Worm (Caenorhabditis elegans) whole organism, late embryonic: ENCODE results near the gene Y37H2A.11.

ENCODE experiments used
- C08G9.2 ChIP-seq: sonication (generic microtip); optimal IDR thresholded peaks from 2 replicates; lab custom pipeline; 2016; ENCODE audit warnings: mild to moderate bottlenecking, missing genetic modification characterization, moderate library complexity, missing compliant biosample characterization
- F13H6.1 ChIP-seq: sonication (generic microtip); optimal IDR thresholded peaks from 2 replicates; lab custom pipeline; 2016; ENCODE audit warnings: missing genetic modification characterization, missing compliant biosample characterization
- T23F11.4 ChIP-seq: fragments of 200-800 bp; sonication (Bioruptor generic); optimal IDR thresholded peaks from 2 replicates; lab custom pipeline; 2018; ENCODE audit warnings: mild to moderate bottlenecking, missing genetic modification characterization, missing compliant biosample characterization
- ceh-14 ChIP-seq: sonication (generic microtip); optimal IDR thresholded peaks from 2 replicates; lab custom pipeline; 2016; ENCODE audit warnings: missing genotype, missing genetic modification characterization, missing compliant biosample characterization
- ceh-18 ChIP-seq: sonication (generic microtip); optimal IDR thresholded peaks from 2 replicates; lab custom pipeline; 2016; ENCODE audit warnings: missing genetic modification characterization, missing compliant biosample characterization
- ceh-19 ChIP-seq: fragments of 200-800 bp; sonication (Bioruptor generic); optimal IDR thresholded peaks from 2 replicates; lab custom pipeline; 2018; ENCODE audit warnings: mild to moderate bottlenecking, missing genetic modification characterization, missing compliant biosample characterization
- ceh-2 ChIP-seq: sonication (generic microtip); optimal IDR thresholded peaks from 2 replicates; lab custom pipeline; 2016; ENCODE audit warnings: missing genotype, missing genetic modification characterization, missing compliant biosample characterization
- ceh-24 ChIP-seq: sonication (generic microtip); optimal IDR thresholded peaks from 2 replicates; lab custom pipeline; 2016; ENCODE audit warnings: mild to moderate bottlenecking, missing genetic modification characterization, missing compliant biosample characterization
- ceh-30 ChIP-seq: fragments of 150-350 bp; optimal IDR thresholded peaks from 2 replicates; lab custom pipeline; 2014; ENCODE audit warnings: missing biosample characterization, missing genetic modification characterization
- ceh-31 ChIP-seq: sonication (generic microtip); optimal IDR thresholded peaks from 2 replicates; lab custom pipeline; 2016; ENCODE audit warnings: missing genetic modification characterization, missing compliant biosample characterization
- ceh-45 ChIP-seq: fragments of 200-800 bp; sonication (Bioruptor generic); IDR thresholded peaks from 2 replicates; pipeline ENCODE4 v1.3.6; 2022; ENCODE audit warnings: missing genetic modification reagents, missing genetic modification characterization, missing compliant biosample characterization
- ceh-48 ChIP-seq: sonication (generic microtip); optimal IDR thresholded peaks from 2 replicates; lab custom pipeline; 2016; ENCODE audit warnings: missing genetic modification characterization, inconsistent platforms, missing compliant biosample characterization
- ceh-6 ChIP-seq: fragments of 200-800 bp; sonication (Bioruptor generic); optimal IDR thresholded peaks from 2 replicates; lab custom pipeline; 2018; ENCODE audit warnings: mild to moderate bottlenecking, missing genetic modification characterization, missing compliant biosample characterization
- elt-2 ChIP-seq: sonication (generic microtip); optimal IDR thresholded peaks from 2 replicates; lab custom pipeline; 2016; ENCODE audit warnings: missing genetic modification reagents, missing genetic modification characterization, missing compliant biosample characterization
- elt-4 ChIP-seq: sonication (generic microtip); optimal IDR thresholded peaks from 2 replicates; lab custom pipeline; 2016; ENCODE audit warnings: missing genetic modification characterization, missing compliant biosample characterization
- ets-4 ChIP-seq: sonication (generic microtip); optimal IDR thresholded peaks from 2 replicates; lab custom pipeline; 2016; ENCODE audit warnings: missing genetic modification characterization, missing compliant biosample characterization
- eyg-1 ChIP-seq: sonication (generic microtip); optimal IDR thresholded peaks from 2 replicates; lab custom pipeline; 2016; ENCODE audit warnings: missing genotype, missing genetic modification characterization, missing compliant biosample characterization
- fkh-10 ChIP-seq: fragments of 150-350 bp; optimal IDR thresholded peaks from 2 replicates; lab custom pipeline; 2014; ENCODE audit warnings: missing biosample characterization, missing genetic modification reagents, missing genetic modification characterization
- hlh-15 ChIP-seq: sonication (generic microtip); optimal IDR thresholded peaks from 2 replicates; lab custom pipeline; 2016; ENCODE audit warnings: missing genetic modification characterization, missing compliant biosample characterization
- hlh-30 ChIP-seq: sonication (generic microtip); optimal IDR thresholded peaks from 2 replicates; lab custom pipeline; 2017; ENCODE audit warnings: antibody characterized with exemption, missing genetic modification characterization, missing compliant biosample characterization; ENCODE audit not compliant: insufficient read depth
- hlh-8 ChIP-seq: sonication (generic microtip); optimal IDR thresholded peaks from 2 replicates; lab custom pipeline; 2016; ENCODE audit warnings: missing genotype, missing genetic modification characterization, missing compliant biosample characterization
- lim-6 ChIP-seq: sonication (generic microtip); optimal IDR thresholded peaks from 2 replicates; lab custom pipeline; 2016; ENCODE audit warnings: missing genetic modification characterization, missing compliant biosample characterization
- lin-11 ChIP-seq: fragments of 200-800 bp; sonication (Bioruptor generic); optimal IDR thresholded peaks from 2 replicates; lab custom pipeline; 2018; ENCODE audit warnings: mild to moderate bottlenecking, missing genetic modification characterization, missing compliant biosample characterization
- madf-2 ChIP-seq: sonication (generic microtip); optimal IDR thresholded peaks from 2 replicates; lab custom pipeline; 2017; ENCODE audit warnings: missing genetic modification characterization, missing compliant biosample characterization
- nhr-11 ChIP-seq: fragments of 150-350 bp; optimal IDR thresholded peaks from 2 replicates; lab custom pipeline; 2014; ENCODE audit warnings: missing biosample characterization, missing genetic modification characterization
- odd-2 ChIP-seq: sonication (generic microtip); optimal IDR thresholded peaks from 2 replicates; lab custom pipeline; 2017; ENCODE audit warnings: antibody characterized with exemption, mild to moderate bottlenecking, missing genetic modification characterization, missing compliant biosample characterization
- pag-3 ChIP-seq: sonication (generic microtip); optimal IDR thresholded peaks from 2 replicates; lab custom pipeline; 2016; ENCODE audit warnings: missing compliant biosample characterization, missing genetic modification characterization, borderline replicate concordance
- pat-9 ChIP-seq: fragments of 200-800 bp; sonication (Bioruptor generic); optimal IDR thresholded peaks from 2 replicates; lab custom pipeline; 2018; ENCODE audit warnings: mild to moderate bottlenecking, missing genetic modification characterization, moderate library complexity, missing compliant biosample characterization
- pax-1 ChIP-seq: fragments of 150-350 bp; optimal IDR thresholded peaks from 2 replicates; lab custom pipeline; 2014; ENCODE audit warnings: missing biosample characterization, missing genetic modification characterization
- pqm-1 ChIP-seq: sonication (generic microtip); optimal IDR thresholded peaks from 2 replicates; lab custom pipeline; 2016; ENCODE audit warnings: missing genetic modification characterization, missing compliant biosample characterization
- pros-1 ChIP-seq: fragments of 150-350 bp; optimal IDR thresholded peaks from 2 replicates; lab custom pipeline; 2014; ENCODE audit warnings: missing biosample characterization, missing genetic modification reagents, missing genetic modification characterization
- sdc-2 ChIP-seq: sonication (generic microtip); optimal IDR thresholded peaks from 2 replicates; lab custom pipeline; 2016; ENCODE audit warnings: missing genotype, missing genetic modification characterization, missing compliant biosample characterization
- sox-4 ChIP-seq: sonication (generic microtip); optimal IDR thresholded peaks from 2 replicates; lab custom pipeline; 2017; ENCODE audit warnings: mild to moderate bottlenecking, missing genetic modification characterization, inconsistent platforms, missing compliant biosample characterization
- syd-9 ChIP-seq: sonication (generic microtip); optimal IDR thresholded peaks from 2 replicates; lab custom pipeline; 2016; ENCODE audit warnings: mild to moderate bottlenecking, missing genetic modification characterization, moderate library complexity, missing compliant biosample characterization
- tbx-7 ChIP-seq: sonication (generic microtip); optimal IDR thresholded peaks from 2 replicates; lab custom pipeline; 2016; ENCODE audit warnings: missing genotype, missing genetic modification characterization, missing compliant biosample characterization
- ttx-3 ChIP-seq: sonication (generic microtip); optimal IDR thresholded peaks from 2 replicates; lab custom pipeline; 2016; ENCODE audit warnings: missing genetic modification reagents, missing genetic modification characterization, missing compliant biosample characterization

Y37H2A.11 gene

ce11 chrV:18188328-18188727 lies 47.1 kb downstream of the Y37H2A.11 start, which contains the start of gene clec-245:
TSS of gene clec-245 (minus strand) at chrV:18188428.
- TF ChIP-seq sdc-2 (tag; lab: Kevin White, UChicago) (no peak), ttx-3 (tag; lab: Kevin White, UChicago) (no peak), ceh-19 (GFP tag; lab: Kevin White, UChicago) (no peak), lim-6 (tag; lab: Kevin White, UChicago) (no peak), pax-1 (tag; lab: Kevin White, UChicago) (no peak), pag-3 (no peak), pros-1 (tag; lab: Kevin White, UChicago) (no peak), fkh-10 (GFP tag; lab: Kevin White, UChicago) (no peak), F13H6.1 (no peak), hlh-15 (tag; lab: Kevin White, UChicago) (no peak), nhr-11 (tag; lab: Kevin White, UChicago) (no peak), ceh-48 (tag; lab: Kevin White, UChicago) (no peak), pqm-1 (tag; lab: Kevin White, UChicago) (no peak), ceh-24 (tag; lab: Kevin White, UChicago) (no peak), eyg-1 (tag; lab: Kevin White, UChicago) (no peak), ceh-6 (GFP tag; lab: Kevin White, UChicago) (no peak), ceh-18 (tag; lab: Kevin White, UChicago) (no peak)

- TF ChIP-seq ceh-30 (tag; lab: Kevin White, UChicago) (no peak), hlh-30 (tag; lab: Kevin White, UChicago) (no peak), lin-11 (no peak), pat-9 (tag; lab: Kevin White, UChicago) (no peak), C08G9.2 (tag; lab: Kevin White, UChicago) (no peak), ceh-45 (GFP tag; lab: Robert Waterston, UW) (no peak)
Observed at ce11 chrV:18189181-18189580, 47.9 kb downstream of the Y37H2A.11 start, which contains the start of gene clec-246. TSS of gene clec-246 (plus strand) at chrV:18189481.

DNA sequence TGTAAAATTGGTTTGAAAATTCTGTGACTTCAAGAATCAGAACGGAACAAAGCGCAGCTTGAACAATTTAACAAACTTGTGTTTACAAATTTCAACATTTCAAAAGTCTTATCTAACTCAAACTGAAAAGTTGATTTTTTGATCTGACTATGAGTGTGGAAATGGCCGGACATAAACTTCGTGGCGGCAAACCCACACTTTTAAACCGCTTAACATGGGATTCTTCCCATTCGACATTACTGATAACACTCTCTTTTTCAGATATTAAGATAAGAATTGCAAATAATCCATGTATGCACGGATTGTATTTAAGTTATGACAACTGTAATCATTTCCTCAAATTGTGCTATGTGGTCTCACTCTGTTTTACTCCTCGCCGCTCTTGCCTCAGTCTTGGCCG lies 49.9 kb downstream of the Y37H2A.11 start, which contains the start of gene clec-42:
Gene clec-42 (plus strand): TSS at position 285 of the 400 bp plus-strand sequence.
- TF ChIP-seq elt-4 (no peak), elt-2 (tag; lab: Kevin White, UChicago) (no peak), tbx-7 (tag; lab: Kevin White, UChicago) (no peak), madf-2 (tag; lab: Kevin White, UChicago) (no peak), sox-4 (no peak), lim-6 (tag; lab: Kevin White, UChicago) (no peak), T23F11.4 (no peak), syd-9 (tag; lab: Kevin White, UChicago) (no peak), ceh-31 (tag; lab: Kevin White, UChicago) (no peak), hlh-8 (no peak), pros-1 (tag; lab: Kevin White, UChicago) (no peak), C08G9.2 (tag; lab: Kevin White, UChicago) (no peak), odd-2 (tag; lab: Kevin White, UChicago) (no peak), pag-3 (no peak), ets-4 (no peak), ceh-2 (tag; lab: Kevin White, UChicago) (no peak), nhr-11 (tag; lab: Kevin White, UChicago) (no peak), ceh-14 (tag; lab: Kevin White, UChicago) (no peak), ceh-48 (tag; lab: Kevin White, UChicago) (no peak)
